Fruit fly (Drosophila melanogaster): ENCODE results near the gene Ir85a.

Gene Ir85a

DNA sequence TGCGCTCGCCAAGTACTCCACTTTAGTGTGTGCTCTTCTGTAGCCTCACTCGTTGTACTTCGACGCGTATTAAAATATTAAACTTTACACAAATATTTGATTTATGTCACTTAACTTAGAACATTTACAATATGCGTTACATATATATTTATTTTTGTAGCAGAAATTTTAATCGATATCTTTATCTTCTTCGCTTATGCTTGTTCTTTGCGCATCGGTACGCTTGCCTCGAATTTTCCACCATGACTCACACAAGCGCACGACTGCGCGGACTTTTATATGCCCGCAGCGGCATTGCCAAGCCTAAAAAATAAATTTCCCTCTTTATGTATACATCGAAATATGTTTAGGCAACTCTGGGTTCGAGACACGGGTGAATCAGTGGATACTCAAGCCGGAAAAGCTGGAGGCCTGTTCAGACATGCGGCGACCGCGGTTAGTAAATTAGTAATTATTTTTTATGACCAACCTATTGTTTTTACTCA lies 26.0 kb downstream of the Ir85a start, which contains the start of gene aqz:
aqz (minus strand) TSS at position 255 of the 485 bp plus-strand sequence.
- peak; percentile 41 for TF ChIP-seq CG9727 (GFP tag; optimal IDR thresholded peaks at IDR 0.05)
- TF ChIP-seq NFAT (GFP tag; IDR thresholded peaks at IDR 0.05) = peak; percentile 72
- TF ChIP-seq CG9215 (GFP tag; IDR thresholded peaks at IDR 0.05) = peak; percentile 100
- TF ChIP-seq CG17612 (GFP tag; IDR thresholded peaks at IDR 0.05) = peak; percentile 19; the same call in 1 of the 2 replicates
- TF ChIP-seq Fer1 (GFP tag; optimal IDR thresholded peaks at IDR 0.05) = peak; percentile 69
- no peak for TF ChIP-seq fd96Cb (tag; optimal IDR thresholded peaks at IDR 0.05)
- peak; percentile 21 for TF ChIP-seq CG12236 (GFP tag; optimal IDR thresholded peaks at IDR 0.05)
- peak; percentile 89 for TF ChIP-seq Lhr (GFP tag; optimal IDR thresholded peaks at IDR 0.05)
- TF ChIP-seq CG3065 (GFP tag; optimal IDR thresholded peaks at IDR 0.05) = peak; percentile 39
- TF ChIP-seq Sox102F (GFP tag; optimal IDR thresholded peaks at IDR 0.05) = no peak
- TF ChIP-seq gsb-n (tag; optimal IDR thresholded peaks at IDR 0.05) = peak; percentile 59
- peak; percentile 48 for TF ChIP-seq Atf-2 (GFP tag; optimal IDR thresholded peaks at IDR 0.05)
- TF ChIP-seq phol (tag; optimal IDR thresholded peaks at IDR 0.05) = peak; percentile 64
- no peak for TF ChIP-seq gcm2 (GFP tag; optimal IDR thresholded peaks at IDR 0.05)
- no peak for TF ChIP-seq zen2 (GFP tag; IDR thresholded peaks at IDR 0.05; ENCODE audit: partially characterized antibody)
- no peak for TF ChIP-seq pan (optimal IDR thresholded peaks at IDR 0.05)
- TF ChIP-seq pan (GFP tag; optimal IDR thresholded peaks at IDR 0.05 in 1 of 2, IDR thresholded peaks at IDR 0.05 in 1 of 2) = peak in 1 of 2 experiments; percentile 65
- peak; percentile 21; the same call in 1 of the 4 replicates for TF ChIP-seq Gug (GFP tag; IDR thresholded peaks at IDR 0.05)
- TF ChIP-seq Dip3 (GFP tag; optimal IDR thresholded peaks at IDR 0.05) = peak; percentile 57
- peak; percentile 38 for TF ChIP-seq gem (tag; optimal IDR thresholded peaks at IDR 0.05)
- no peak; the same call in 1 of the 2 replicates for TF ChIP-seq lmd (GFP tag; IDR thresholded peaks at IDR 0.05)
- peak; percentile 49; the same call in 1 of the 2 replicates for TF ChIP-seq ham (GFP tag; IDR thresholded peaks at IDR 0.05)
- peak; percentile 32 for TF ChIP-seq CG13424 (tag; optimal IDR thresholded peaks at IDR 0.05)
- TF ChIP-seq CG12155 (GFP tag; optimal IDR thresholded peaks at IDR 0.05) = peak; percentile 8
- peak; percentile 59 for TF ChIP-seq Mes4 (GFP tag; optimal IDR thresholded peaks at IDR 0.05)
- peak in 1 of 2 experiments; percentile 6 for TF ChIP-seq tll (GFP tag; optimal IDR thresholded peaks at IDR 0.05)
- TF ChIP-seq en (GFP tag; optimal IDR thresholded peaks at IDR 0.05) = no peak
- peak; percentile 5 for TF ChIP-seq CG10147 (GFP tag; optimal IDR thresholded peaks at IDR 0.05)
- peak; percentile 51 for TF ChIP-seq CG8944 (GFP tag; optimal IDR thresholded peaks at IDR 0.05)
- peak; percentile 12 for TF ChIP-seq CG8388 (GFP tag; optimal IDR thresholded peaks at IDR 0.05)
- no peak for TF ChIP-seq CG8359 (GFP tag; optimal IDR thresholded peaks at IDR 0.05; ENCODE audit: borderline replicate concordance)
- TF ChIP-seq odd (GFP tag; optimal IDR thresholded peaks at IDR 0.05) = no peak
- peak; percentile 70 for TF ChIP-seq ara (GFP tag; IDR thresholded peaks at IDR 0.05)
- TF ChIP-seq cad (GFP tag; optimal IDR thresholded peaks at IDR 0.05) = peak; percentile 54
- TF ChIP-seq Nf-YC (tag; optimal IDR thresholded peaks at IDR 0.05) = peak; percentile 72
- TF ChIP-seq lab (GFP tag; optimal IDR thresholded peaks at IDR 0.05) = peak; percentile 80
- TF ChIP-seq CG16779 (GFP tag; IDR thresholded peaks at IDR 0.05) = peak; percentile 49; the same call in 1 of the 2 replicates
- peak; percentile 39; the same call in 1 of the 3 replicates for TF ChIP-seq CG2889 (GFP tag; IDR thresholded peaks at IDR 0.05)
- TF ChIP-seq h (optimal IDR thresholded peaks at IDR 0.05) = no peak
- TF ChIP-seq aop (GFP tag; IDR thresholded peaks at IDR 0.05) = 0 out of 2 replicates have a peak, but pooled peaks have one; percentile 42
- peak; percentile 76 for TF ChIP-seq chn (GFP tag; optimal IDR thresholded peaks at IDR 0.05)
- peak; percentile 27 for TF ChIP-seq hkb (optimal IDR thresholded peaks at IDR 0.05)
- TF ChIP-seq hkb (GFP tag; IDR thresholded peaks at IDR 0.05) = peak; percentile 63
- TF ChIP-seq so (GFP tag; IDR thresholded peaks at IDR 0.05) = peak; percentile 70; the same call in 2 of the 3 replicates
- peak; percentile 74 for TF ChIP-seq B-H2 (GFP tag; optimal IDR thresholded peaks at IDR 0.05)
- no peak for TF ChIP-seq CG5245 (GFP tag; optimal IDR thresholded peaks at IDR 0.05)
- TF ChIP-seq cg (GFP tag; optimal IDR thresholded peaks at IDR 0.05) = peak; percentile 66
- peak; percentile 77 for TF ChIP-seq Abd-B (GFP tag; optimal IDR thresholded peaks at IDR 0.05)
- TF ChIP-seq CG1529 (GFP tag; optimal IDR thresholded peaks at IDR 0.05) = peak; percentile 50
- peak; percentile 35; the same call in 1 of the 2 replicates for TF ChIP-seq CG6689 (GFP tag; IDR thresholded peaks at IDR 0.05)
- TF ChIP-seq CG10321 (GFP tag; IDR thresholded peaks at IDR 0.05) = peak; percentile 7; the same call in 1 of the 2 replicates

Measured in whole organism, embryonic.